Fruit fly (Drosophila melanogaster) whole organism, embryonic: Measurements from ENCODE around the gene ago.
A peak's percentile ranks its signal among the peaks of the same experiment; 100 is the strongest.

Experiments
- Awh ChIP-seq: fragments of 200-800 bp; sonication (Bioruptor generic); IDR thresholded peaks from 2 replicates; pipeline ENCODE4, ENCODE4 v1.3.6; 2022; ENCODE audit warnings: missing biosample characterization, missing genetic modification characterization
- CG1233 ChIP-seq: fragments of 200-800 bp; sonication (Bioruptor generic); optimal IDR thresholded peaks from 4 replicates; lab custom pipeline; 2018; ENCODE audit warnings: missing biosample characterization, mild to moderate bottlenecking, missing genetic modification characterization
- CG13894 ChIP-seq: fragments of 200-800 bp; sonication (Bioruptor generic); optimal IDR thresholded peaks from 3 replicates; lab custom pipeline; 2018; ENCODE audit warnings: missing biosample characterization, mild to moderate bottlenecking, missing genetic modification characterization, moderate library complexity
- CG16779 ChIP-seq: fragments of 200-800 bp; sonication (Bioruptor generic); IDR thresholded peaks from 2 replicates; pipeline ENCODE4 v1.3.6; 2022; ENCODE audit warnings: missing biosample characterization, missing genetic modification characterization
- CG2199 ChIP-seq: fragments of 200-800 bp; sonication (Bioruptor generic); IDR thresholded peaks from 3 replicates; pipeline ENCODE4 v1.3.6; 2022; ENCODE audit warnings: missing biosample characterization, missing genetic modification characterization
- CG31224 ChIP-seq: fragments of 200-800 bp; sonication (Bioruptor generic); IDR thresholded peaks from 2 replicates; pipeline ENCODE4 v1.3.6; 2022; ENCODE audit warnings: missing biosample characterization, missing genetic modification characterization
- CG4282 ChIP-seq: fragments of 200-800 bp; sonication (Bioruptor generic); optimal IDR thresholded peaks from 2 replicates; lab custom pipeline; 2016; ENCODE audit warnings: missing biosample characterization, missing genetic modification characterization
- CG4328 ChIP-seq: fragments of 200-800 bp; sonication (Bioruptor generic); optimal IDR thresholded peaks from 3 replicates; lab custom pipeline; 2017; ENCODE audit warnings: missing biosample characterization, missing genetic modification reagents, missing genetic modification characterization
- CG4404 ChIP-seq: fragments of 200-800 bp; sonication (Bioruptor generic); IDR thresholded peaks from 2 replicates; pipeline ENCODE4 v1.3.6; 2022; ENCODE audit warnings: missing biosample characterization, missing genetic modification characterization
- CG4854 ChIP-seq: fragments of 200-800 bp; sonication (Bioruptor generic); optimal IDR thresholded peaks from 2 replicates; lab custom pipeline; 2016; ENCODE audit warnings: missing biosample characterization, missing genetic modification characterization, inconsistent platforms
- CG8281 ChIP-seq: fragments of 200-800 bp; sonication (Bioruptor generic); optimal IDR thresholded peaks from 2 replicates; lab custom pipeline; 2018; ENCODE audit warnings: missing biosample characterization, mild to moderate bottlenecking, missing genetic modification characterization, moderate library complexity
- CG8290 ChIP-seq, 3 experiments: fragments of 200-800 bp; sonication (Bioruptor generic); optimal IDR thresholded peaks; 2 replicates each; lab custom pipeline; 2016 to 2019; ENCODE audit warnings: missing biosample characterization in 3 of 3, missing genetic modification characterization in 3 of 3, mild to moderate bottlenecking in 2 of 3, moderate library complexity in 1 of 3
- Deaf1 ChIP-seq: fragments of 200-800 bp; optimal IDR thresholded peaks from 3 replicates; lab custom pipeline; 2019; ENCODE audit warnings: missing biosample characterization, mild to moderate bottlenecking, missing genetic modification characterization, moderate library complexity
- E2f2 ChIP-seq: fragments of 200-800 bp; sonication (Bioruptor generic); IDR thresholded peaks from 2 replicates; pipeline ENCODE4 v1.3.6; 2022; ENCODE audit warnings: missing biosample characterization, missing genetic modification characterization
- Ets65A ChIP-seq: fragments of 200-800 bp; sonication (Bioruptor generic); peaks from one replicate; lab custom pipeline; 2016; ENCODE audit warnings: missing biosample characterization, missing genetic modification characterization
- Max ChIP-seq: fragments of 200-800 bp; sonication (Bioruptor generic); optimal IDR thresholded peaks from 2 replicates; lab custom pipeline; 2016; ENCODE audit warnings: missing biosample characterization, mild to moderate bottlenecking, missing genetic modification characterization
- Med ChIP-seq: fragments of 200-800 bp; sonication (Bioruptor generic); peaks from one replicate; lab custom pipeline; 2016; ENCODE audit warnings: missing biosample characterization, missing genetic modification characterization, mild to moderate bottlenecking, inconsistent platforms, moderate library complexity
- Poxn ChIP-seq: fragments of 200-800 bp; sonication (Bioruptor generic); IDR thresholded peaks from 2 replicates; pipeline ENCODE4 v1.3.6; 2022; ENCODE audit warnings: missing biosample characterization, missing genetic modification characterization
- Scr ChIP-seq: fragments of 200-800 bp; sonication (Bioruptor generic); IDR thresholded peaks from 2 replicates; pipeline ENCODE4 v1.3.6; 2022; ENCODE audit warnings: missing biosample characterization, missing genetic modification characterization; ENCODE audit not compliant: partially characterized antibody
- Xbp1 ChIP-seq: fragments of 200-800 bp; sonication (Bioruptor generic); optimal IDR thresholded peaks from 3 replicates; lab custom pipeline; 2016; ENCODE audit warnings: missing biosample characterization, mild to moderate bottlenecking, missing genetic modification characterization
- abd-A ChIP-seq: fragments of 200-800 bp; sonication (Bioruptor generic); optimal IDR thresholded peaks from 3 replicates; lab custom pipeline; 2019; ENCODE audit warnings: missing biosample characterization, mild to moderate bottlenecking, missing genetic modification characterization, moderate library complexity
- aop ChIP-seq: fragments of 200-800 bp; sonication (Bioruptor generic); IDR thresholded peaks from 2 replicates; pipeline ENCODE4 v1.3.6; 2022; ENCODE audit warnings: missing biosample characterization, missing genetic modification characterization
- ci ChIP-seq: fragments of 200-800 bp; sonication (Bioruptor generic); IDR thresholded peaks from 3 replicates; pipeline ENCODE4 v1.3.6; 2022; ENCODE audit warnings: missing biosample characterization, missing genetic modification characterization
- da ChIP-seq: fragments of 200-800 bp; sonication (Bioruptor generic); optimal IDR thresholded peaks from 2 replicates; lab custom pipeline; 2016; ENCODE audit warnings: missing biosample characterization, missing genetic modification characterization
- dati ChIP-seq: fragments of 200-800 bp; sonication (Bioruptor generic); IDR thresholded peaks from 2 replicates; pipeline ENCODE4 v1.3.6; 2022; ENCODE audit warnings: missing biosample characterization, missing genetic modification characterization
- nau ChIP-seq: fragments of 200-800 bp; sonication (Bioruptor generic); optimal IDR thresholded peaks from 3 replicates; lab custom pipeline; 2017; ENCODE audit warnings: missing biosample characterization, mild to moderate bottlenecking, missing genetic modification characterization, missing genetic modification reagents
- otp ChIP-seq: fragments of 200-800 bp; sonication (Bioruptor generic); IDR thresholded peaks from 3 replicates; pipeline ENCODE4, ENCODE4 v1.3.6; 2022; ENCODE audit warnings: missing biosample characterization, missing genetic modification characterization
- scrt ChIP-seq: fragments of 200-800 bp; sonication (Bioruptor generic); optimal IDR thresholded peaks from 2 replicates; lab custom pipeline; 2018; ENCODE audit warnings: missing biosample characterization, mild to moderate bottlenecking, missing genetic modification characterization, moderate library complexity
- sens ChIP-seq: fragments of 200-800 bp; sonication (Bioruptor generic); peaks from one replicate; lab custom pipeline; 2016; ENCODE audit warnings: missing biosample characterization, missing genetic modification characterization
- sqz ChIP-seq: fragments of 200-800 bp; sonication (Bioruptor generic); optimal IDR thresholded peaks from 3 replicates; lab custom pipeline; 2018; ENCODE audit warnings: missing biosample characterization, mild to moderate bottlenecking, missing genetic modification characterization
- sr ChIP-seq: fragments of 200-800 bp; sonication (Bioruptor generic); IDR thresholded peaks from 3 replicates; pipeline ENCODE4 v1.3.6; 2022; ENCODE audit warnings: missing biosample characterization, missing genetic modification characterization
- unc-4 ChIP-seq: fragments of 200-800 bp; sonication (Bioruptor generic); IDR thresholded peaks from 2 replicates; pipeline ENCODE4 v1.3.6; 2022; ENCODE audit warnings: missing biosample characterization, missing genetic modification characterization; ENCODE audit not compliant: partially characterized antibody

The ago gene

DNA sequence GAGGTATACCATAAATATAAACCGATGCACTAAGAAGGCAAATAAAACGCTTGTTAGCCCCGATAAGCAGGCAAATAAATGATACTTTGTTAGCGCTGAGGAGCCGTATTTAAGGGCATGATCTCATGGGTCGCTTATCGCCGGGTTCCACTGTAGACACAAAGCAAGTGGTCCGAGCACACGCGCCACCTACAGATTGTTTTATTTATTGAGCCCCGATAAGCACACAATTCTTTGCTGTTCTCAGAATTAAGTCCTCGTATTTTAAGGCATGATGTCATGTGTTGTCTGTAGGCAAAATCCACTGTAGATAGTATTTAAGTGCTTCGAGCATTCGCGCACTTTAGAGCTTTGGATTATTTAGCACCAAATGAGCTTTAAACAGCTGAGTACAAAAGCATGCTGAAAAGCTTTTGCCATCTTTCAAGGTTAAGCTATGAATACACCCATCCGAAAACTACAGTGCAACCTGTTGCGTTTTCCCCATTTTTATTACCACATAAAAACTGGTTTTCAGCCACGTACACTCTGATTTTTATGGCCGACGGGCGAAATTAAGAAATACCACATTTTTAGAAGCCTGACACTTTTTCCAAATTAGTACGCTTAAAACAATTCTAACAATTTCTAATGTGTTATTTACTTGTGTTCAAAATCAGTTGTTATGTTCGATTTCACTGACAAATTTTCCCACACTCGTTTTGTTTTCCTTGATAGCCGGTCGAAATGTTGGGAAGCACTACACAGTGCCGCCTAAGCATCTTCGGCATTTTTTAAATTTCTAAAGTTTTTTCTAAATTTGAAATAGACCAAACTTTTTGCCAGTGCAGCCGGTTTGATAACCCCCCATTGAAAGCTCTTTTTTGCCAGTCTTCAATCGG lies 14.4 kb downstream of the ago start, which contains the start of gene Sqor (continued):
- TF ChIP-seq CG4282 (GFP tag; lab: Kevin White, UChicago) (peak; percentile 80), Xbp1 (GFP tag; lab: Kevin White, UChicago) (peak; percentile 88), E2f2 (GFP tag; lab: Robert Waterston, UW) (peak; percentile 59), otp (GFP tag; lab: Robert Waterston, UW) (peak; percentile 67), Deaf1 (peak; percentile 55), CG16779 (GFP tag; lab: Robert Waterston, UW) (peak; percentile 71; the same call in 1 of the 2 replicates), CG4854 (GFP tag; lab: Kevin White, UChicago) (peak; percentile 81), sqz (GFP tag; lab: Kevin White, UChicago) (peak; percentile 74), Poxn (peak; percentile 61), CG8290 (GFP tag; optimal IDR thresholded peaks at IDR 0.05; lab: Kevin White, UChicago) (peak; percentile 59), CG8290 (tag; optimal IDR thresholded peaks at IDR 0.05; lab: Kevin White, UChicago) (peak; percentile 34 to 97)

DNA sequence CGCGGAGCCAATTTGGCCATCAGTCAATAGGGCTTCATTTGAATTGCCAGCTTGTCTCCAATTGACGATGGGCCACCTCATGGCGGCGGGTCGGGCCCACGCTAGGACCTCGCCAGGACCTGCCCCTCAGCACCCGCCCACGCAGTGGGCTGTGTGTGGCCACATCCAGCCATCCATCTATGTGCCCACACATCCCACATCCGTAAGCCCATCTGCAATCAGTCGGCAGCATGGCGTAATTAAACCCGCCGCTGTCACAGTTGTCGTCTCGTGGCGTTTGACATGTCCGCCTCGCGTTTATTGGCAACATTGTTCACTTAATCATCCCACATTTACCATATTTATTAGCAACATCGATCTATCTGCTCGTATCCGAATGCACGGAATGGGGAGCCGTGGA lies 15.9 kb downstream of the ago start:
- TF ChIP-seq ci (GFP tag; lab: Robert Waterston, UW) = peak; percentile 3; the same call in 1 of the 3 replicates
- TF ChIP-seq nau (GFP tag; lab: Kevin White, UChicago) = no peak
- peak; percentile 58 for TF ChIP-seq Ets65A (GFP tag; lab: Kevin White, UChicago)
- peak; percentile 59 for TF ChIP-seq sens
- TF ChIP-seq CG4404 (GFP tag; lab: Robert Waterston, UW) = peak; percentile 12; the same call in 1 of the 2 replicates
- no peak for TF ChIP-seq unc-4 (GFP tag; lab: Robert Waterston, UW)
- no peak for TF ChIP-seq CG31224 (GFP tag; lab: Robert Waterston, UW)
- no peak for TF ChIP-seq Scr
- 0 out of 3 replicates have a peak, but pooled peaks have one; percentile 4 for TF ChIP-seq sr (GFP tag; lab: Robert Waterston, UW)
- no peak for TF ChIP-seq CG1233 (GFP tag; lab: Kevin White, UChicago)
- no peak for TF ChIP-seq Awh (GFP tag; lab: Robert Waterston, UW)
- TF ChIP-seq aop (GFP tag; lab: Robert Waterston, UW) = 0 out of 2 replicates have a peak, but pooled peaks have one; percentile 3

DNA sequence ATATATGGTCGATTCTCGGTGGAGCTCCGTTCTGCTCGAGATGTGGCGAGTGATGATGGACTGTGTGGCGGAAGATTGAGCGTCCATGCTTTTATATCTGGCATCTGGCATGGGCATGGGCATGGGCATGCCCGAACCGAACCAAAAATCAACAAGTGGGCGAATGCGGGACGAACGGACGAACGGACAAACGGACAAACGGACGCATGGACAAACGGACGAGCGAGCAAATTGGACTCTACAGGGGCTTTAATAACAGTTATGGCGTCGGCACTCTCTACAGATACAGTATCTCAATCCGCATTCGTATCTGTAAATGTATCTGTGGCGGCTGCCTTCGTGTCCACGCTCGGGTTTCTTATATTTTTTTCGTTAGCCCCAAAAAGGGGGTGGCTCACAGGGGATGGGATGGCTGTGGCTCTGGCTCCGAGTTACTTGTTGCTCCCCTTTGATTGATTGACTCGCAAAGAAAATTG lies 18.0 kb downstream of the ago start, which contains the start of gene ImpL2:
Gene ImpL2, minus strand, starts transcription at position 51 of the 476 bp plus-strand sequence.
- TF ChIP-seq CG8281 (tag; lab: Kevin White, UChicago) (peak; percentile 79), dati (GFP tag; lab: Robert Waterston, UW) (no peak), scrt (GFP tag; lab: Kevin White, UChicago) (peak; percentile 79), CG13894 (tag; lab: Kevin White, UChicago) (peak; percentile 91), da (no peak), Med (GFP tag; lab: Kevin White, UChicago) (peak; percentile 36), abd-A (tag; lab: Kevin White, UChicago) (peak; percentile 45), Max (GFP tag; lab: Kevin White, UChicago) (no peak), CG2199 (GFP tag; lab: Robert Waterston, UW) (no peak), CG4328 (GFP tag; lab: Kevin White, UChicago) (no peak), CG8290 (GFP tag; optimal IDR thresholded peaks at IDR 0.05; lab: Kevin White, UChicago) (no peak), CG8290 (tag; optimal IDR thresholded peaks at IDR 0.05; lab: Kevin White, UChicago) (no peak), Deaf1 (peak; percentile 93)
